Worm (Caenorhabditis elegans) whole organism, young adult: ENCODE data around the gene pha-4.

ENCODE experiments used
- F10E7.11 ChIP-seq: sonication (generic microtip); optimal IDR thresholded peaks from 2 replicates; lab custom pipeline; 2017; ENCODE audit warnings: mild to moderate bottlenecking, missing genetic modification characterization, moderate library complexity, missing compliant biosample characterization
- Y67H2A.10 ChIP-seq: fragments of 200-800 bp; sonication (Bioruptor generic); conservative IDR thresholded peaks from 2 replicates; pipeline ENCODE4 v1.3.6; 2022; ENCODE audit warnings: missing genetic modification reagents, missing genetic modification characterization, missing compliant biosample characterization
- akir-1 ChIP-seq: fragments of 200-800 bp; sonication (Bioruptor generic); optimal IDR thresholded peaks from 2 replicates; lab custom pipeline; 2018; ENCODE audit warnings: mild to moderate bottlenecking, missing genetic modification characterization, moderate library complexity, missing compliant biosample characterization
- attf-3 ChIP-seq: fragments of 200-800 bp; sonication (Bioruptor generic); conservative IDR thresholded peaks from 2 replicates; pipeline ENCODE4 v1.3.6; 2022; ENCODE audit warnings: missing genetic modification reagents, missing genetic modification characterization, missing compliant biosample characterization
- snpc-1.1 ChIP-seq: sonication (generic microtip); optimal IDR thresholded peaks from 2 replicates; lab custom pipeline; 2017; ENCODE audit warnings: missing genetic modification characterization, mild to moderate bottlenecking, missing compliant biosample characterization, antibody characterized with exemption, moderate library complexity, missing genotype, missing genetic modification reagents; ENCODE audit not compliant: insufficient read depth
- unc-130 ChIP-seq: sonication (generic microtip); optimal IDR thresholded peaks from 2 replicates; lab custom pipeline; 2016; ENCODE audit warnings: missing genetic modification reagents, missing genetic modification characterization, missing compliant biosample characterization
- unc-62 ChIP-seq: fragments of 150-350 bp; optimal IDR thresholded peaks from 2 replicates; lab custom pipeline; 2014; ENCODE audit warnings: missing biosample characterization, missing genetic modification reagents, missing genetic modification characterization
- xnd-1 ChIP-seq: sonication (generic microtip); optimal IDR thresholded peaks from 2 replicates; lab custom pipeline; 2016; ENCODE audit warnings: missing genotype, missing genetic modification reagents, missing genetic modification characterization, missing compliant biosample characterization

ce11 chrV:20785848-20786225 lies 33.0 kb downstream of the pha-4 start:
- TF ChIP-seq Y67H2A.10 (GFP tag; lab: Robert Waterston, UW) (no peak), F10E7.11 (tag; lab: Kevin White, UChicago) (no peak), akir-1 (GFP tag; lab: Kevin White, UChicago) (no peak), unc-130 (GFP tag; lab: Kevin White, UChicago) (no peak), xnd-1 (tag; lab: Kevin White, UChicago) (no peak), unc-62 (GFP tag; lab: Kevin White, UChicago) (no peak), snpc-1.1 (tag; lab: Kevin White, UChicago) (no peak), attf-3 (GFP tag; lab: Robert Waterston, UW) (no peak)
